Fruit fly (Drosophila melanogaster): ENCODE data around the gene nmd.

nmd gene

DNA sequence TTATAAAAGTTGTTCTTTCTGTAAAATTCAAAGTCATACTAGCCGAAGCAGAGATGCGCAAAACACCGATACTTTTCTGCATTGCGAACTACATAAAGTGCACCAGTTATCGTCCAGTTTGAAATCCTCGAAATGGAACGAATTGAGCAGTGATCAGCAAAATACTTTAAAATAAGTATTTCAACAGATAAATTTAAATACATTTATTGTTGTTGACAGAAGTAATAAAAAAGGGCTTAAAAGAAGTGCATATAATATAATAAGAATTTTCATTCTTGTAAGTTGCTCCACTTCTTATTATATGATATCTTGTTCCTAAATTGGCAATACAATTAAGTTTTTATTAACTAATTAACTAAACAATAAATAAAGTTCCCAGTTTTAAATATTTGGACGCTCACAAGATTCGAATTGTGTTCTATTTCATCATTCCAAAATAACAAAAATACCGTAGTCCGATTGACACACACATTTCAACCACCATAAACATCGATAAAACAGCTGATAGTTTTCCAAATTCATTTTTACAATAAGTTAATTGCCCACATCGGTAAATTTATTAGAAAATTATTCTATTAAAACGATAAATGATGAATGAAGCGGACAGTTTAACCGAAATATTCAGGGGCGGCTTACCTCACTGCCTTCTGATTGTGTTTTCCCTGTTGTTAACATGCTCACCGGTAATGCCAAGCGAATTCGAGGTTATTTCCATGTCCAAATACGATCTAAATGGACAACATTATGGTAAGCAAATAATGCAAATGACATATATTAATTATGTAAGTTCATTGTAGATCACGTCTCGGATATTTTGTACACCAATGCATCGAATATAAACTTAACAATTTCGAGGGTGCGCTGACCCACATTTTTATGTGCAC lies 10.8 kb upstream of the nmd start, which contains the start of the genes Usp14 and CG4972 (continued):
- no peak for TF ChIP-seq Dfd (GFP tag; optimal IDR thresholded peaks at IDR 0.05)
- no peak for TF ChIP-seq Sin3A (optimal IDR thresholded peaks at IDR 0.05)
- TF ChIP-seq CG31224 (GFP tag; IDR thresholded peaks at IDR 0.05): no peak
- TF ChIP-seq sens (GFP tag): peak; percentile 68
- no peak for TF ChIP-seq gce (GFP tag; IDR thresholded peaks at IDR 0.05)
- TF ChIP-seq wdn (GFP tag; IDR thresholded peaks at IDR 0.05): no peak
- no peak for TF ChIP-seq CG2875 (GFP tag; optimal IDR thresholded peaks at IDR 0.05)
- no peak for TF ChIP-seq NK7.1 (GFP tag; optimal IDR thresholded peaks at IDR 0.05)
- TF ChIP-seq CG15696 (tag; optimal IDR thresholded peaks at IDR 0.05): no peak
- no peak for TF ChIP-seq Opbp (GFP tag; IDR thresholded peaks at IDR 0.05; ENCODE audit: partially characterized antibody)
- no peak for TF ChIP-seq Bteb2 (GFP tag; optimal IDR thresholded peaks at IDR 0.05)
- no peak for TF ChIP-seq CG18599 (GFP tag; optimal IDR thresholded peaks at IDR 0.05)
- TF ChIP-seq CG8290 (GFP tag; optimal IDR thresholded peaks at IDR 0.05): peak; percentile 6
- TF ChIP-seq CG8290 (tag; optimal IDR thresholded peaks at IDR 0.05): no peak
- peak; percentile 83 for TF ChIP-seq ssp (GFP tag; IDR thresholded peaks at IDR 0.05)
- 0 out of 2 replicates have a peak, but pooled peaks have one; percentile 9 for TF ChIP-seq sna (GFP tag; IDR thresholded peaks at IDR 0.05; ENCODE audit: partially characterized antibody)
- TF ChIP-seq Mad (GFP tag; optimal IDR thresholded peaks at IDR 0.05): no peak
- no peak for TF ChIP-seq CG8765 (GFP tag; IDR thresholded peaks at IDR 0.05)
- TF ChIP-seq phol (tag; optimal IDR thresholded peaks at IDR 0.05): peak; percentile 60
- TF ChIP-seq esg (GFP tag; conservative IDR thresholded peaks at IDR 0.05): no peak
- peak; percentile 42 for TF ChIP-seq bbx (GFP tag; IDR thresholded peaks at IDR 0.05; ENCODE audit: partially characterized antibody)
- no peak for TF ChIP-seq CG11085 (GFP tag; IDR thresholded peaks at IDR 0.05)
- no peak for TF ChIP-seq dan (GFP tag; IDR thresholded peaks at IDR 0.05)
- TF ChIP-seq Drgx (GFP tag; IDR thresholded peaks at IDR 0.05): no peak
- TF ChIP-seq CG3847 (GFP tag; IDR thresholded peaks at IDR 0.05): no peak
- no peak for TF ChIP-seq prd (optimal IDR thresholded peaks at IDR 0.05)
- TF ChIP-seq prd (GFP tag; IDR thresholded peaks at IDR 0.05): no peak
- TF ChIP-seq repo (GFP tag; optimal IDR thresholded peaks at IDR 0.05): no peak
- no peak for TF ChIP-seq dati (GFP tag; IDR thresholded peaks at IDR 0.05)
- TF ChIP-seq usp (GFP tag; optimal IDR thresholded peaks at IDR 0.05): no peak
- TF ChIP-seq sug (tag; optimal IDR thresholded peaks at IDR 0.05): no peak
- peak; percentile 40 for TF ChIP-seq pzg (GFP tag; optimal IDR thresholded peaks at IDR 0.05)
- TF ChIP-seq CG2120 (GFP tag; optimal IDR thresholded peaks at IDR 0.05): peak; percentile 29
- peak in 1 of 2 experiments; percentile 18 for TF ChIP-seq dpn (GFP tag; optimal IDR thresholded peaks at IDR 0.05)
- no peak for TF ChIP-seq Rfx (GFP tag; IDR thresholded peaks at IDR 0.05)
- TF ChIP-seq twi (tag; optimal IDR thresholded peaks at IDR 0.05): peak; percentile 3
- peak; percentile 61 for TF ChIP-seq Sry-β (GFP tag; optimal IDR thresholded peaks at IDR 0.05)
- TF ChIP-seq CG15073 (GFP tag; optimal IDR thresholded peaks at IDR 0.05): no peak
- TF ChIP-seq NC2β (GFP tag; optimal IDR thresholded peaks at IDR 0.05): no peak
- TF ChIP-seq Hr51 (GFP tag; optimal IDR thresholded peaks at IDR 0.05): no peak
- TF ChIP-seq Mes4 (GFP tag; optimal IDR thresholded peaks at IDR 0.05): no peak
- peak; percentile 40 for TF ChIP-seq CG8924 (tag; optimal IDR thresholded peaks at IDR 0.05)
- TF ChIP-seq CG2678 (tag; optimal IDR thresholded peaks at IDR 0.05): no peak
- peak; percentile 64 for TF ChIP-seq CG14710 (tag; optimal IDR thresholded peaks at IDR 0.05)
- TF ChIP-seq CG17568 (GFP tag; optimal IDR thresholded peaks at IDR 0.05): no peak
- TF ChIP-seq hkb (optimal IDR thresholded peaks at IDR 0.05): no peak
- TF ChIP-seq hkb (GFP tag; IDR thresholded peaks at IDR 0.05): no peak
- no peak for TF ChIP-seq eyg (GFP tag; optimal IDR thresholded peaks at IDR 0.05)
- TF ChIP-seq CG8281 (tag; optimal IDR thresholded peaks at IDR 0.05): no peak
- no peak; the same call in 1 of the 2 replicates for TF ChIP-seq CG2129 (GFP tag; IDR thresholded peaks at IDR 0.05; ENCODE audit: partially characterized antibody)
- peak; percentile 72 for TF ChIP-seq row (GFP tag; IDR thresholded peaks at IDR 0.05)
